Worm (Caenorhabditis elegans) whole organism, young adult: ENCODE measurements around the gene T22C8.1.
A peak's percentile ranks its signal among the peaks of the same experiment; 100 is the strongest.

ENCODE experiments used
- C06A6.2 ChIP-seq: fragments of 200-800 bp; sonication (Bioruptor generic); conservative IDR thresholded peaks from 2 replicates; pipeline ENCODE4 v1.3.6; 2022; ENCODE audit warnings: missing genetic modification characterization, missing compliant biosample characterization
- F10E7.11 ChIP-seq: sonication (generic microtip); optimal IDR thresholded peaks from 2 replicates; lab custom pipeline; 2017; ENCODE audit warnings: mild to moderate bottlenecking, missing genetic modification characterization, moderate library complexity, missing compliant biosample characterization
- K11D2.4 ChIP-seq: fragments of 200-800 bp; sonication (Bioruptor generic); IDR thresholded peaks from 2 replicates; pipeline ENCODE4 v1.3.6; 2022; ENCODE audit warnings: missing genetic modification reagents, missing genetic modification characterization, missing compliant biosample characterization
- K12H6.12 ChIP-seq: fragments of 200-800 bp; sonication (Bioruptor generic); optimal IDR thresholded peaks from 2 replicates; lab custom pipeline; 2018; ENCODE audit warnings: mild to moderate bottlenecking, missing genetic modification characterization, missing compliant biosample characterization
- Y67H2A.10 ChIP-seq: fragments of 200-800 bp; sonication (Bioruptor generic); conservative IDR thresholded peaks from 2 replicates; pipeline ENCODE4 v1.3.6; 2022; ENCODE audit warnings: missing genetic modification reagents, missing genetic modification characterization, missing compliant biosample characterization
- athp-1 ChIP-seq: sonication (generic microtip); optimal IDR thresholded peaks from 2 replicates; lab custom pipeline; 2017; ENCODE audit warnings: mild to moderate bottlenecking, missing genetic modification characterization, missing compliant biosample characterization
- attf-6 ChIP-seq: fragments of 200-800 bp; sonication (Bioruptor generic); IDR thresholded peaks from 2 replicates; pipeline ENCODE4 v1.3.6; 2022; ENCODE audit warnings: missing genetic modification reagents, missing genetic modification characterization, missing compliant biosample characterization
- bed-1 ChIP-seq: fragments of 200-800 bp; sonication (Bioruptor generic); IDR thresholded peaks from 2 replicates; pipeline ENCODE4 v1.3.6; 2022; ENCODE audit warnings: missing genetic modification reagents, missing genetic modification characterization, missing compliant biosample characterization
- dox-1 ChIP-seq: fragments of 200-800 bp; sonication (Bioruptor generic); IDR thresholded peaks from 2 replicates; pipeline ENCODE4 v1.3.6; 2022; ENCODE audit warnings: missing genetic modification reagents, missing genetic modification characterization, missing compliant biosample characterization
- dpl-1 ChIP-seq: fragments of 150-350 bp; optimal IDR thresholded peaks from 2 replicates; lab custom pipeline; 2014; ENCODE audit warnings: missing biosample characterization, missing genetic modification reagents, missing genetic modification characterization
- egrh-3 ChIP-seq: fragments of 200-800 bp; sonication (Bioruptor generic); IDR thresholded peaks from 2 replicates; pipeline ENCODE4 v1.3.6; 2022; ENCODE audit warnings: missing genetic modification reagents, missing genetic modification characterization, missing compliant biosample characterization
- ekl-4 ChIP-seq: fragments of 200-800 bp; sonication (Bioruptor generic); IDR thresholded peaks from 2 replicates; pipeline ENCODE4 v1.3.6; 2022; ENCODE audit warnings: missing genetic modification reagents, missing genetic modification characterization, missing compliant biosample characterization
- ets-4 ChIP-seq: fragments of 200-800 bp; sonication (Bioruptor generic); optimal IDR thresholded peaks from 2 replicates; lab custom pipeline; 2018; ENCODE audit warnings: mild to moderate bottlenecking, missing genetic modification characterization, missing compliant biosample characterization
- fkh-3 ChIP-seq: sonication (generic microtip); optimal IDR thresholded peaks from 2 replicates; lab custom pipeline; 2016; ENCODE audit warnings: mild to moderate bottlenecking, missing genetic modification characterization, missing compliant biosample characterization
- him-1 ChIP-seq: sonication (generic microtip); optimal IDR thresholded peaks from 2 replicates; lab custom pipeline; 2016; ENCODE audit warnings: missing genotype, missing genetic modification reagents, missing genetic modification characterization, missing compliant biosample characterization
- hmg-1.2 ChIP-seq: fragments of 200-800 bp; sonication (Bioruptor generic); IDR thresholded peaks from 2 replicates; pipeline ENCODE4 v1.3.6; 2022; ENCODE audit warnings: missing genetic modification reagents, missing genetic modification characterization, missing compliant biosample characterization
- hmg-20 ChIP-seq: fragments of 200-800 bp; sonication (Bioruptor generic); IDR thresholded peaks from 2 replicates; pipeline ENCODE4 v1.3.6; 2022; ENCODE audit warnings: missing genetic modification reagents, missing genetic modification characterization, missing compliant biosample characterization
- hsf-1 ChIP-seq: fragments of 200-800 bp; sonication (Bioruptor generic); IDR thresholded peaks from 2 replicates; pipeline ENCODE4 v1.3.6; 2022; ENCODE audit warnings: missing genetic modification reagents, missing genetic modification characterization, missing compliant biosample characterization
- lag-1 ChIP-seq: fragments of 200-800 bp; sonication (Bioruptor generic); IDR thresholded peaks from 2 replicates; pipeline ENCODE4 v1.3.6; 2022; ENCODE audit warnings: missing genetic modification reagents, missing genetic modification characterization, missing compliant biosample characterization
- lin-54 ChIP-seq: fragments of 200-800 bp; sonication (Bioruptor generic); optimal IDR thresholded peaks from 2 replicates; lab custom pipeline; 2018; ENCODE audit warnings: mild to moderate bottlenecking, missing genetic modification characterization, missing compliant biosample characterization
- lsl-1 ChIP-seq: fragments of 200-800 bp; sonication (Bioruptor generic); optimal IDR thresholded peaks from 2 replicates; lab custom pipeline; 2018; ENCODE audit warnings: mild to moderate bottlenecking, missing genetic modification characterization, moderate library complexity, missing compliant biosample characterization
- madf-6 ChIP-seq: fragments of 200-800 bp; sonication (Bioruptor generic); IDR thresholded peaks from 2 replicates; pipeline ENCODE4 v1.3.6; 2022; ENCODE audit warnings: missing genetic modification reagents, missing genetic modification characterization, missing compliant biosample characterization
- mxl-1 ChIP-seq: sonication (generic microtip); optimal IDR thresholded peaks from 2 replicates; lab custom pipeline; 2016; ENCODE audit warnings: missing genetic modification characterization, missing compliant biosample characterization
- nhr-179 ChIP-seq: sonication (generic microtip); optimal IDR thresholded peaks from 2 replicates; lab custom pipeline; 2016; ENCODE audit warnings: mild to moderate bottlenecking, missing genetic modification characterization, missing compliant biosample characterization
- nhr-80 ChIP-seq: sonication (generic microtip); optimal IDR thresholded peaks from 2 replicates; lab custom pipeline; 2016; ENCODE audit warnings: missing genetic modification characterization, missing compliant biosample characterization
- repo-1 ChIP-seq: sonication (generic microtip); optimal IDR thresholded peaks from 2 replicates; lab custom pipeline; 2017; ENCODE audit warnings: mild to moderate bottlenecking, missing genetic modification characterization, missing compliant biosample characterization
- sptf-2 ChIP-seq: fragments of 200-800 bp; sonication (Bioruptor generic); optimal IDR thresholded peaks from 2 replicates; lab custom pipeline; 2018; ENCODE audit warnings: mild to moderate bottlenecking, missing genetic modification characterization, missing compliant biosample characterization
- tbx-9 ChIP-seq: sonication (generic microtip); optimal IDR thresholded peaks from 2 replicates; lab custom pipeline; 2016; ENCODE audit warnings: borderline replicate concordance, missing genetic modification characterization, inconsistent platforms, missing compliant biosample characterization
- zim-3 ChIP-seq: sonication (generic microtip); optimal IDR thresholded peaks from 2 replicates; lab custom pipeline; 2017; ENCODE audit warnings: mild to moderate bottlenecking, missing genetic modification characterization, moderate library complexity, missing compliant biosample characterization
- ztf-18 ChIP-seq: sonication (generic microtip); optimal IDR thresholded peaks from 2 replicates; lab custom pipeline; 2016; ENCODE audit warnings: missing genotype, mild to moderate bottlenecking, missing genetic modification characterization, missing compliant biosample characterization
- ztf-28 ChIP-seq: fragments of 200-800 bp; sonication (Bioruptor generic); IDR thresholded peaks from 2 replicates; pipeline ENCODE4 v1.3.6; 2022; ENCODE audit warnings: missing genetic modification reagents, missing genetic modification characterization, missing compliant biosample characterization

T22C8.1 gene

ce11 chrII:8637615-8638014 is 25.0 kb downstream of the T22C8.1 start, which contains the start of gene vab-9:
TSS of gene vab-9 (minus strand) at chrII:8637715.
- TF ChIP-seq hsf-1 (GFP tag; lab: Robert Waterston, UW) (no peak), mxl-1 (tag; lab: Kevin White, UChicago) (no peak), dox-1 (GFP tag; lab: Robert Waterston, UW) (no peak)

- no peak for TF ChIP-seq Y67H2A.10 (GFP tag; lab: Robert Waterston, UW)
- no peak for TF ChIP-seq him-1 (tag; lab: Kevin White, UChicago)
- TF ChIP-seq attf-6, result no peak
- no peak for TF ChIP-seq sptf-2 (GFP tag; lab: Kevin White, UChicago)
- no peak for TF ChIP-seq athp-1 (tag; lab: Kevin White, UChicago)
- no peak for TF ChIP-seq F10E7.11 (tag; lab: Kevin White, UChicago)
- TF ChIP-seq ztf-28 (GFP tag; lab: Robert Waterston, UW), result no peak
- TF ChIP-seq zim-3 (tag; lab: Kevin White, UChicago), result no peak
- no peak for TF ChIP-seq ztf-18 (tag; lab: Kevin White, UChicago)
- TF ChIP-seq repo-1 (tag; lab: Kevin White, UChicago), result no peak
- no peak for TF ChIP-seq nhr-179 (tag; lab: Kevin White, UChicago)
- no peak for TF ChIP-seq lag-1
These were observed 27.0 kb downstream of the T22C8.1 start for ce11 chrII:8639553-8639952.

- TF ChIP-seq K11D2.4, result no peak
- TF ChIP-seq nhr-80 (tag; lab: Kevin White, UChicago), result peak; percentile 13
These were observed 27.9 kb downstream of the T22C8.1 start for ce11 chrII:8640503-8640902.

ce11 chrII:8641131-8641530 is 28.6 kb downstream of the T22C8.1 start, which contains the start of gene D2085.7:
TSS of gene D2085.7 (plus strand) at chrII:8641381.
- TF ChIP-seq ets-4 (GFP tag; lab: Kevin White, UChicago) (no peak), hmg-1.2 (peak; percentile 28; the same call in 1 of the 2 replicates)

- TF ChIP-seq tbx-9 (tag; lab: Kevin White, UChicago) (no peak), C06A6.2 (GFP tag; lab: Robert Waterston, UW) (no peak), dpl-1 (no peak), lin-54 (GFP tag; lab: Kevin White, UChicago) (no peak), fkh-3 (tag; lab: Kevin White, UChicago) (no peak), egrh-3 (no peak), bed-1 (no peak), madf-6 (GFP tag; lab: Robert Waterston, UW) (no peak), lsl-1 (GFP tag; lab: Kevin White, UChicago) (no peak), hmg-20 (no peak)
These were observed 29.8 kb downstream of the T22C8.1 start for ce11 chrII:8642376-8642775.

ce11 chrII:8643627-8644356 is 31.2 kb downstream of the T22C8.1 start:
- TF ChIP-seq him-1 (tag; lab: Kevin White, UChicago) (no peak), K12H6.12 (tag; lab: Kevin White, UChicago) (no peak), ekl-4 (GFP tag; lab: Robert Waterston, UW) (no peak), hmg-20 (no peak)
